Worm (Caenorhabditis elegans) whole organism, L4 larva: ENCODE data around the gene sfxn-1.5.

ENCODE experiments used
- D1046.2 ChIP-seq: fragments of 200-800 bp; sonication (Bioruptor generic); IDR thresholded peaks from 2 replicates; pipeline ENCODE4 v1.3.6; 2022; ENCODE audit warnings: missing genetic modification characterization, missing compliant biosample characterization
- T20F7.1 ChIP-seq: fragments of 200-800 bp; sonication (Bioruptor generic); optimal IDR thresholded peaks from 2 replicates; lab custom pipeline; 2018; ENCODE audit warnings: mild to moderate bottlenecking, missing genetic modification characterization, missing compliant biosample characterization
- Y105C5A.15 ChIP-seq: fragments of 200-800 bp; sonication (Bioruptor generic); IDR thresholded peaks from 2 replicates; pipeline ENCODE4 v1.3.6; 2022; ENCODE audit warnings: missing genetic modification characterization, missing compliant biosample characterization
- Y75B8A.6 ChIP-seq: fragments of 200-800 bp; sonication (Bioruptor generic); IDR thresholded peaks from 2 replicates; pipeline ENCODE4 v1.3.6; 2022; ENCODE audit warnings: missing genetic modification reagents, missing genetic modification characterization, missing compliant biosample characterization
- ZK546.5 ChIP-seq, 2 experiments: sonication (generic microtip); optimal IDR thresholded peaks; 2 replicates each; lab custom pipeline; 2017; ENCODE audit warnings: missing biosample characterization in 2 of 2, missing genetic modification characterization in 2 of 2
- aha-1 ChIP-seq: fragments of 150-350 bp; peaks from one replicate; lab custom pipeline; 2014; ENCODE audit warnings: missing biosample characterization, missing genetic modification characterization
- ceh-20 ChIP-seq: fragments of 200-800 bp; sonication (Bioruptor generic); IDR thresholded peaks from 2 replicates; pipeline ENCODE4 v1.3.6; 2022; ENCODE audit warnings: missing genetic modification reagents, missing genetic modification characterization, missing compliant biosample characterization
- daf-8 ChIP-seq: fragments of 200-800 bp; sonication (Bioruptor generic); IDR thresholded peaks from 2 replicates; pipeline ENCODE4 v1.3.6; 2022; ENCODE audit warnings: missing genetic modification characterization, missing compliant biosample characterization
- dve-1 ChIP-seq: sonication (generic microtip); optimal IDR thresholded peaks from 2 replicates; lab custom pipeline; 2017; ENCODE audit warnings: antibody characterized with exemption, mild to moderate bottlenecking, missing genetic modification characterization, missing compliant biosample characterization; ENCODE audit not compliant: insufficient read depth
- egl-27 ChIP-seq: sonication (generic microtip); optimal IDR thresholded peaks from 3 replicates; lab custom pipeline; 2017; ENCODE audit warnings: missing biosample characterization, missing genetic modification reagents, missing genetic modification characterization
- egl-43 ChIP-seq: fragments of 200-800 bp; sonication (Bioruptor generic); IDR thresholded peaks from 2 replicates; pipeline ENCODE4 v1.3.6; 2022; ENCODE audit warnings: missing genetic modification reagents, missing genetic modification characterization, missing compliant biosample characterization
- fkh-10 ChIP-seq: fragments of 150-350 bp; optimal IDR thresholded peaks from 2 replicates; lab custom pipeline; 2014; ENCODE audit warnings: missing biosample characterization, missing genetic modification reagents, missing genetic modification characterization
- gei-8 ChIP-seq: fragments of 200-800 bp; sonication (Bioruptor generic); optimal IDR thresholded peaks from 2 replicates; lab custom pipeline; 2018; ENCODE audit warnings: mild to moderate bottlenecking, missing genetic modification characterization, missing compliant biosample characterization
- jun-1 ChIP-seq: fragments of 150-350 bp; optimal IDR thresholded peaks from 2 replicates; lab custom pipeline; 2014; ENCODE audit warnings: missing biosample characterization, missing genetic modification reagents, missing genetic modification characterization
- lim-7 ChIP-seq: fragments of 200-800 bp; sonication (Bioruptor generic); IDR thresholded peaks from 2 replicates; pipeline ENCODE4 v1.3.6; 2022; ENCODE audit warnings: missing genetic modification characterization, missing compliant biosample characterization
- lin-13 ChIP-seq: fragments of 150-350 bp; optimal IDR thresholded peaks from 2 replicates; lab custom pipeline; 2014; ENCODE audit warnings: missing biosample characterization, missing genetic modification reagents, missing genetic modification characterization
- lin-15B ChIP-seq: fragments of 150-350 bp; sonication (generic microtip); optimal IDR thresholded peaks from 3 replicates; lab custom pipeline; 2014; ENCODE audit warnings: missing biosample characterization, missing genetic modification characterization
- lin-39 ChIP-seq: fragments of 150-350 bp; optimal IDR thresholded peaks from 2 replicates; lab custom pipeline; 2014; ENCODE audit warnings: missing biosample characterization, missing genetic modification reagents, missing genetic modification characterization
- lir-3 ChIP-seq: sonication (generic microtip); optimal IDR thresholded peaks from 2 replicates; lab custom pipeline; 2016; ENCODE audit warnings: mild to moderate bottlenecking, missing genetic modification characterization, missing compliant biosample characterization
- madf-5 ChIP-seq, 2 experiments: fragments of 200-800 bp; sonication (Bioruptor generic); IDR thresholded peaks; 2 replicates each; pipeline ENCODE4 v1.3.6; 2022; ENCODE audit warnings: missing compliant biosample characterization in 2 of 2, missing genetic modification characterization in 2 of 2
- madf-9 ChIP-seq: fragments of 200-800 bp; sonication (Bioruptor generic); conservative IDR thresholded peaks from 2 replicates; pipeline ENCODE4 v1.3.6; 2022; ENCODE audit warnings: missing genetic modification reagents, missing genetic modification characterization, missing compliant biosample characterization
- mdl-1 ChIP-seq, 2 experiments: fragments of 150-350 bp in 1 of 2; sonication (generic microtip) in 1 of 2; optimal IDR thresholded peaks; 2 replicates each; lab custom pipeline; 2014 to 2017; ENCODE audit warnings: missing biosample characterization in 2 of 2, missing genetic modification characterization in 2 of 2
- mdt-29 ChIP-seq: fragments of 200-800 bp; sonication (Bioruptor generic); IDR thresholded peaks from 2 replicates; pipeline ENCODE4 v1.3.6; 2022; ENCODE audit warnings: missing genetic modification reagents, missing genetic modification characterization, missing compliant biosample characterization
- nhr-42 ChIP-seq: fragments of 200-800 bp; sonication (Bioruptor generic); IDR thresholded peaks from 2 replicates; pipeline ENCODE4 v1.3.6; 2022; ENCODE audit warnings: missing genetic modification characterization, missing compliant biosample characterization
- nhr-48 ChIP-seq: sonication (generic microtip); optimal IDR thresholded peaks from 2 replicates; lab custom pipeline; 2016; ENCODE audit warnings: mild to moderate bottlenecking, missing genetic modification characterization, missing compliant biosample characterization
- pha-4 ChIP-seq, 2 experiments: fragments of 150-350 bp in 1 of 2; fragments of 200-800 bp in 1 of 2; sonication (Bioruptor generic) in 1 of 2; IDR thresholded peaks in 1 of 2; optimal IDR thresholded peaks in 1 of 2; 2 replicates each; pipeline versions ENCODE4 v1.3.6 to Lab custom; 2014 to 2022; ENCODE audit warnings: missing genetic modification characterization in 2 of 2, missing genetic modification reagents in 2 of 2, missing biosample characterization in 1 of 2, missing compliant biosample characterization in 1 of 2
- php-3 ChIP-seq: fragments of 200-800 bp; sonication (Bioruptor generic); IDR thresholded peaks from 2 replicates; pipeline ENCODE4 v1.3.6; 2022; ENCODE audit warnings: missing genetic modification reagents, missing genetic modification characterization, missing compliant biosample characterization
- saeg-2 ChIP-seq: fragments of 200-800 bp; sonication (Bioruptor generic); IDR thresholded peaks from 2 replicates; pipeline ENCODE4 v1.3.6; 2022; ENCODE audit warnings: missing genetic modification reagents, missing genetic modification characterization, missing compliant biosample characterization
- set-16 ChIP-seq: fragments of 200-800 bp; sonication (Bioruptor generic); IDR thresholded peaks from 2 replicates; pipeline ENCODE4 v1.3.6; 2022; ENCODE audit warnings: missing genetic modification reagents, missing genetic modification characterization, missing compliant biosample characterization
- spr-1 ChIP-seq: sonication (generic microtip); optimal IDR thresholded peaks from 2 replicates; lab custom pipeline; 2016; ENCODE audit warnings: mild to moderate bottlenecking, missing genetic modification characterization, missing compliant biosample characterization
- unc-130 ChIP-seq: sonication (generic microtip); optimal IDR thresholded peaks from 2 replicates; lab custom pipeline; 2016; ENCODE audit warnings: missing genetic modification reagents, missing genetic modification characterization, missing compliant biosample characterization
- unc-39 ChIP-seq: sonication (generic microtip); optimal IDR thresholded peaks from 2 replicates; lab custom pipeline; 2017; ENCODE audit warnings: missing biosample characterization, missing genetic modification characterization
- unc-62 ChIP-seq, 3 experiments: fragments of 150-350 bp in 1 of 3; sonication (generic microtip); optimal IDR thresholded peaks in 2 of 3; peaks in 1 of 3; 1 replicate in 1 of 3; 2 replicates in 2 of 3; lab custom pipeline; 2014 to 2017; ENCODE audit warnings: missing biosample characterization in 3 of 3, missing genetic modification characterization in 3 of 3, missing genetic modification reagents in 3 of 3, missing genotype in 1 of 3
- zag-1 ChIP-seq: fragments of 150-350 bp; optimal IDR thresholded peaks from 2 replicates; lab custom pipeline; 2014; ENCODE audit warnings: missing biosample characterization, missing genetic modification characterization
- zfp-3 ChIP-seq: fragments of 200-800 bp; sonication (Bioruptor generic); conservative IDR thresholded peaks from 2 replicates; pipeline ENCODE4 v1.3.6; 2022; ENCODE audit warnings: missing genetic modification reagents, missing genetic modification characterization, missing compliant biosample characterization
- ztf-11 ChIP-seq: fragments of 150-350 bp; optimal IDR thresholded peaks from 2 replicates; lab custom pipeline; 2014; ENCODE audit warnings: missing biosample characterization, missing genetic modification characterization
- ztf-7 ChIP-seq: fragments of 150-350 bp; optimal IDR thresholded peaks from 2 replicates; lab custom pipeline; 2014; ENCODE audit warnings: missing biosample characterization, missing genetic modification characterization

sfxn-1.5 gene

ce11 chrX:11627013-11627412, 34.4 kb downstream of the sfxn-1.5 start, which contains the start of gene twk-44:
TSS of gene twk-44 (minus strand) at chrX:11627113.
- TF ChIP-seq Y75B8A.6 (GFP tag; lab: Robert Waterston, UW), result no peak
- peak in 1 of 2 experiments; percentile 9 for TF ChIP-seq unc-62 (GFP tag; optimal IDR thresholded peaks at IDR 0.05 in 1 of 2; lab: Kevin White, UChicago)
- no peak for TF ChIP-seq unc-62 (tag; optimal IDR thresholded peaks at IDR 0.05; lab: Kevin White, UChicago)

ce11 chrX:11624621-11625020, 36.8 kb downstream of the sfxn-1.5 start:
- no peak for TF ChIP-seq saeg-2 (GFP tag; lab: Robert Waterston, UW)
- no peak for TF ChIP-seq D1046.2 (GFP tag; lab: Robert Waterston, UW)
- no peak for TF ChIP-seq zfp-3 (GFP tag; lab: Robert Waterston, UW)
- peak; percentile 91 for TF ChIP-seq aha-1 (tag; lab: Kevin White, UChicago)

DNA sequence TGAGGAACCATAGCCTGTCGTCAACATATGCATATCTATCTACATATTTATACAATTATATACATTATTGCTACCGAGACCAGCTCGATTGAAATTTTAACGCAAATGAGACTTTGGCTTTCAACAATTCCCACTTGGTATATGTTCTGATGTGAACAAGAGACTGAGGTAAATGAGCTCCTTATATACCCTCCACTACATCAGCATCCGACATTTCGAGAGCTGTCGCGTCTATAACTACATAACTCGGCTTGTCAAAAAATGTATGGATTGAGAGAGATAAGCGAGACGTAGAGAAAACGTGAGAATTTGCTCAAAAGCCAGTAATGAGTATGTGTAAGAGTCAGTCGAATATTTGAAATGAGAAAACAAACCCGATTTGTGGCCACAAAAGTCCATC, 38.0 kb downstream of the sfxn-1.5 start:
- TF ChIP-seq fkh-10 (GFP tag; lab: Kevin White, UChicago), result no peak
- TF ChIP-seq pha-4 (GFP tag; IDR thresholded peaks at IDR 0.05; lab: Robert Waterston, UW), result no peak
- TF ChIP-seq pha-4 (tag; optimal IDR thresholded peaks at IDR 0.05; lab: Kevin White, UChicago), result no peak
- TF ChIP-seq mdl-1 (tag; optimal IDR thresholded peaks at IDR 0.05; lab: Kevin White, UChicago), result no peak
- TF ChIP-seq lir-3, result no peak
- no peak for TF ChIP-seq nhr-48
- no peak for TF ChIP-seq jun-1 (tag; lab: Kevin White, UChicago)
- TF ChIP-seq set-16 (GFP tag; lab: Robert Waterston, UW), result no peak
- TF ChIP-seq lin-39 (tag; lab: Kevin White, UChicago), result no peak
- TF ChIP-seq lim-7 (GFP tag; lab: Robert Waterston, UW), result no peak
- no peak for TF ChIP-seq egl-43
- no peak for TF ChIP-seq daf-8 (GFP tag; lab: Robert Waterston, UW)
- TF ChIP-seq lin-13, result no peak
- no peak for TF ChIP-seq unc-130 (GFP tag; lab: Kevin White, UChicago)
- no peak for TF ChIP-seq ztf-11 (tag; lab: Kevin White, UChicago)
- no peak for TF ChIP-seq dve-1
- no peak for TF ChIP-seq Y105C5A.15
- TF ChIP-seq lin-15B (tag; lab: Kevin White, UChicago), result no peak
- no peak for TF ChIP-seq egl-27 (tag; lab: Kevin White, UChicago)
- no peak for TF ChIP-seq T20F7.1

- TF ChIP-seq daf-8 (GFP tag; lab: Robert Waterston, UW) (no peak), egl-43 (no peak), nhr-42 (GFP tag; lab: Robert Waterston, UW) (no peak), ztf-7 (tag; lab: Kevin White, UChicago) (no peak), madf-9 (GFP tag; lab: Robert Waterston, UW) (no peak), ceh-20 (no peak), ZK546.5 (tag; optimal IDR thresholded peaks at IDR 0.05; lab: Kevin White, UChicago) (no peak), mdl-1 (tag; optimal IDR thresholded peaks at IDR 0.05; lab: Kevin White, UChicago) (no peak), spr-1 (tag; lab: Kevin White, UChicago) (no peak), zag-1 (tag; lab: Kevin White, UChicago) (no peak), php-3 (GFP tag; lab: Robert Waterston, UW) (no peak), madf-5 (GFP tag; IDR thresholded peaks at IDR 0.05; lab: Robert Waterston, UW) (no peak), unc-39 (no peak), gei-8 (no peak), aha-1 (tag; lab: Kevin White, UChicago) (no peak), mdt-29 (no peak)
Observed at ce11 chrX:11621997-11622396, 39.5 kb downstream of the sfxn-1.5 start, which contains the start of gene sto-3. TSS of gene sto-3 (minus strand) at chrX:11622097.
